Fruit fly (Drosophila melanogaster): ENCODE measurements around the gene Prps.

The Prps gene

dm6 chr3L:9720102-9720501 is 23.6 kb upstream of the Prps start:
- TF ChIP-seq CG32264 (GFP tag; optimal IDR thresholded peaks at IDR 0.05) (no peak), OdsH (GFP tag; optimal IDR thresholded peaks at IDR 0.05) (no peak), Dfd (GFP tag; optimal IDR thresholded peaks at IDR 0.05) (no peak), sage (GFP tag; optimal IDR thresholded peaks at IDR 0.05) (no peak), dmrt93B (GFP tag; optimal IDR thresholded peaks at IDR 0.05) (no peak), jim (GFP tag; optimal IDR thresholded peaks at IDR 0.05) (no peak), usp (GFP tag; optimal IDR thresholded peaks at IDR 0.05) (no peak), Myc (optimal IDR thresholded peaks at IDR 0.05) (no peak), foxo (GFP tag; optimal IDR thresholded peaks at IDR 0.05) (no peak), Vsx2 (GFP tag; optimal IDR thresholded peaks at IDR 0.05; ENCODE audit: partially characterized antibody) (no peak), Jra (GFP tag; optimal IDR thresholded peaks at IDR 0.05) (no peak), woc (GFP tag; optimal IDR thresholded peaks at IDR 0.05) (no peak), Hr78 (GFP tag; optimal IDR thresholded peaks at IDR 0.05) (no peak)

DNA sequence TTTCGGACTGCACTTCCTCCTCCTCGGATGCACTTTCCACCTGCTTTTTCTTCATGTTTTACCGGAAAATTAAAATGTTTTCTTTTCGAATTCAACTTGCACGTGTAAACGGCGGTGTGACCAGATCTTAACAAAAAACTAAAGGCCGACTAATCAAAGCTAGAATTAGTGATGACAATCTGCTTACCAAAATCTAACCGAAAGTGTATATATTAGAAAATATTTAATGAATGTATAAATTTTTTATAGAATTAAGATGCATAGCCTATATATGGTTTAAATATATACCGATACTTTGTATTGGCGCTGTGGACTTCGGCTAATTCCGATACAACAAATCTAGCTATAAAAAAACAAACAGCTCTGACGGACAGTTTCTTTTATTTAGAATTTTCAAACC is 22.4 kb upstream of the Prps start, which contains the start of the genes CG18178 and CG14174:
CG18178 (minus strand) TSS at position 216 of the 400 bp plus-strand sequence.
CG14174 (plus strand) TSS at position 400 of the 400 bp plus-strand sequence.
- no peak for TF ChIP-seq fru (GFP tag; optimal IDR thresholded peaks at IDR 0.05)
- no peak for TF ChIP-seq Jra (GFP tag; optimal IDR thresholded peaks at IDR 0.05)
- TF ChIP-seq Mio (GFP tag; optimal IDR thresholded peaks at IDR 0.05), result no peak
- peak; percentile 48 for TF ChIP-seq dmrt93B (GFP tag; optimal IDR thresholded peaks at IDR 0.05)
- no peak for TF ChIP-seq tai (GFP tag; optimal IDR thresholded peaks at IDR 0.05)
- no peak for TF ChIP-seq usp (GFP tag; optimal IDR thresholded peaks at IDR 0.05)
- TF ChIP-seq CrebA (GFP tag; optimal IDR thresholded peaks at IDR 0.05; ENCODE audit: borderline replicate concordance), result no peak
- peak; percentile 38 for TF ChIP-seq sv (GFP tag; optimal IDR thresholded peaks at IDR 0.05)
- TF ChIP-seq pan (optimal IDR thresholded peaks at IDR 0.05), result no peak
- TF ChIP-seq N (GFP tag; optimal IDR thresholded peaks at IDR 0.05), result no peak
- TF ChIP-seq lola (GFP tag; optimal IDR thresholded peaks at IDR 0.05), result no peak
- TF ChIP-seq CG9705 (GFP tag; optimal IDR thresholded peaks at IDR 0.05), result peak; percentile 70
- TF ChIP-seq h (GFP tag; optimal IDR thresholded peaks at IDR 0.05), result peak; percentile 39
- no peak for TF ChIP-seq CG32264 (GFP tag; optimal IDR thresholded peaks at IDR 0.05)
- TF ChIP-seq GATAd (GFP tag; optimal IDR thresholded peaks at IDR 0.05), result no peak
- TF ChIP-seq Hr78 (GFP tag; optimal IDR thresholded peaks at IDR 0.05), result no peak
- peak; percentile 63 for TF ChIP-seq psq (GFP tag; optimal IDR thresholded peaks at IDR 0.05)
- TF ChIP-seq brk (GFP tag; optimal IDR thresholded peaks at IDR 0.05), result no peak
- TF ChIP-seq HLH106 (tag; optimal IDR thresholded peaks at IDR 0.05), result peak; percentile 84
- no peak for TF ChIP-seq Vsx2 (GFP tag; optimal IDR thresholded peaks at IDR 0.05; ENCODE audit: partially characterized antibody)
- no peak for TF ChIP-seq Hr83 (GFP tag; optimal IDR thresholded peaks at IDR 0.05; ENCODE audit: poor library complexity, severe bottlenecking)
- TF ChIP-seq jim (GFP tag; optimal IDR thresholded peaks at IDR 0.05), result no peak
- TF ChIP-seq rgr (GFP tag; optimal IDR thresholded peaks at IDR 0.05), result peak; percentile 70
- TF ChIP-seq Sp1 (GFP tag; optimal IDR thresholded peaks at IDR 0.05), result peak; percentile 73
- TF ChIP-seq Rel (GFP tag; optimal IDR thresholded peaks at IDR 0.05), result no peak
- peak; percentile 82 for TF ChIP-seq Rel (tag; optimal IDR thresholded peaks at IDR 0.05)
- TF ChIP-seq foxo (GFP tag; optimal IDR thresholded peaks at IDR 0.05), result peak in 1 of 2 experiments; percentile 47
- peak; percentile 90 for TF ChIP-seq Myc (optimal IDR thresholded peaks at IDR 0.05)
- TF ChIP-seq dsf (GFP tag; optimal IDR thresholded peaks at IDR 0.05; ENCODE audit: borderline replicate concordance), result no peak
- no peak for TF ChIP-seq woc (GFP tag; optimal IDR thresholded peaks at IDR 0.05)
- TF ChIP-seq Dfd (GFP tag; optimal IDR thresholded peaks at IDR 0.05), result no peak
- TF ChIP-seq OdsH (GFP tag; optimal IDR thresholded peaks at IDR 0.05), result peak; percentile 26

- TF ChIP-seq dmrt93B (GFP tag; optimal IDR thresholded peaks at IDR 0.05) (no peak), Rel (GFP tag; optimal IDR thresholded peaks at IDR 0.05) (no peak), Rel (tag; optimal IDR thresholded peaks at IDR 0.05) (peak; percentile 98)
These were observed 21.3 kb upstream of the Prps start for dm6 chr3L:9717839-9718238.

DNA sequence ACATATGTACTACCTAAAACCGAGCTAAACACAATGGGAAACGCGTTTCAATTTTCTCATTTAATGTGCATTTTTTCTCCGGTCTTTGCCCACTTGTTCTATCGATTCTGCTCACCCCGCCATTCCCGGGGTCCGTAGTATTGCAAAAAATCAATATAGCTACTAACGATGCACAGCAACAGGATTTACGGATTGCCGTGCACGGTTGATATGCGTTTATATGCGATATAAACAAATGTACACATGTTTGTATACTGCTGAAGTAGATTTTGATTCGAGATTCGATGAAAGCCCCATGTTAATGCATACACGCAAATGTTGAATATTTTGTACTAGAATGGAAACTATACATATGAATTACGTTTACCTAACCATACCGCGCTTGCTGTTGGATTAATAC is 20.6 kb upstream of the Prps start:
- TF ChIP-seq ey (GFP tag; optimal IDR thresholded peaks at IDR 0.05) (no peak), Dif (GFP tag; optimal IDR thresholded peaks at IDR 0.05; ENCODE audit: partially characterized antibody) (no peak), dsf (GFP tag; optimal IDR thresholded peaks at IDR 0.05; ENCODE audit: borderline replicate concordance) (no peak), dl (GFP tag; optimal IDR thresholded peaks at IDR 0.05; ENCODE audit: insufficient read depth in 1 of 2, partially characterized antibody in 2 of 2) (no peak), fru (GFP tag; optimal IDR thresholded peaks at IDR 0.05) (no peak), Jra (GFP tag; optimal IDR thresholded peaks at IDR 0.05) (no peak), br (GFP tag; optimal IDR thresholded peaks at IDR 0.05) (no peak), Hr83 (GFP tag; optimal IDR thresholded peaks at IDR 0.05; ENCODE audit: poor library complexity, severe bottlenecking) (no peak), lola (GFP tag; optimal IDR thresholded peaks at IDR 0.05) (no peak), OdsH (GFP tag; optimal IDR thresholded peaks at IDR 0.05) (no peak), GATAd (GFP tag; optimal IDR thresholded peaks at IDR 0.05) (no peak), sage (GFP tag; optimal IDR thresholded peaks at IDR 0.05) (no peak)
